Worm (Caenorhabditis elegans): ENCODE results near the gene T21D12.7.

The T21D12.7 gene

ce11 chrIV:291356-291755 lies at the start of gene T21D12.7:
TSS of gene T21D12.7 (minus strand) at chrIV:291456.
- TF ChIP-seq tbx-11 (GFP tag; IDR thresholded peaks at IDR 0.05) (no peak), ets-7 (tag; optimal IDR thresholded peaks at IDR 0.05) (no peak), tra-4 (tag; optimal IDR thresholded peaks at IDR 0.05) (no peak), hmg-4 (GFP tag; optimal IDR thresholded peaks at IDR 0.05) (no peak), ama-1 (optimal IDR thresholded peaks at IDR 0.05) (no peak), ceh-36 (tag; optimal IDR thresholded peaks at IDR 0.05) (no peak), flt-1 (GFP tag; IDR thresholded peaks at IDR 0.05) (no peak), ceh-13 (GFP tag; optimal IDR thresholded peaks at IDR 0.05) (no peak), scrt-1 (GFP tag; IDR thresholded peaks at IDR 0.05) (no peak)

ce11 chrIV:339508-339907 lies 48.3 kb upstream of the T21D12.7 start, which contains the start of gene cdh-8:
TSS of gene cdh-8 (plus strand) at chrIV:339808.
- TF ChIP-seq ceh-36 (tag; optimal IDR thresholded peaks at IDR 0.05) (no peak), scrt-1 (GFP tag; IDR thresholded peaks at IDR 0.05) (no peak), hnd-1 (tag; optimal IDR thresholded peaks at IDR 0.05) (no peak), hmg-4 (GFP tag; optimal IDR thresholded peaks at IDR 0.05) (no peak), pes-1 (GFP tag; IDR thresholded peaks at IDR 0.05) (no peak), sea-1 (GFP tag; conservative IDR thresholded peaks at IDR 0.05) (no peak)

- no peak for TF ChIP-seq pes-1 (GFP tag; IDR thresholded peaks at IDR 0.05)
- TF ChIP-seq hmg-4 (GFP tag; optimal IDR thresholded peaks at IDR 0.05) = no peak
- TF ChIP-seq ama-1 (optimal IDR thresholded peaks at IDR 0.05) = no peak
- no peak for TF ChIP-seq tbx-11 (GFP tag; IDR thresholded peaks at IDR 0.05)
- TF ChIP-seq sea-1 (GFP tag; conservative IDR thresholded peaks at IDR 0.05) = no peak
- TF ChIP-seq B0310.2 (tag; optimal IDR thresholded peaks at IDR 0.05) = no peak
- no peak for TF ChIP-seq tra-4 (tag; optimal IDR thresholded peaks at IDR 0.05)
- TF ChIP-seq hnd-1 (tag; optimal IDR thresholded peaks at IDR 0.05) = no peak
- no peak for TF ChIP-seq F13C5.2 (tag; optimal IDR thresholded peaks at IDR 0.05)
- TF ChIP-seq ceh-36 (tag; optimal IDR thresholded peaks at IDR 0.05) = no peak
- TF ChIP-seq ceh-13 (GFP tag; optimal IDR thresholded peaks at IDR 0.05) = no peak
- no peak for TF ChIP-seq scrt-1 (GFP tag; IDR thresholded peaks at IDR 0.05)
- no peak for TF ChIP-seq ets-7 (tag; optimal IDR thresholded peaks at IDR 0.05)
- no peak for TF ChIP-seq flt-1 (GFP tag; IDR thresholded peaks at IDR 0.05)
- TF ChIP-seq aly-1 (tag; optimal IDR thresholded peaks at IDR 0.05) = no peak
- no peak for TF ChIP-seq hmbx-1 (tag; optimal IDR thresholded peaks at IDR 0.05)
- TF ChIP-seq tbx-37 (GFP tag; conservative IDR thresholded peaks at IDR 0.05) = no peak
These were observed 47.1 kb upstream of the T21D12.7 start for ce11 chrIV:338192-338831.

ce11 chrIV:337128-337646 lies 45.9 kb upstream of the T21D12.7 start, which contains the start of gene pxmp-4:
TSS of gene pxmp-4 (minus strand) at chrIV:337178.
- TF ChIP-seq tbx-37 (GFP tag; conservative IDR thresholded peaks at IDR 0.05) (no peak), F13C5.2 (tag; optimal IDR thresholded peaks at IDR 0.05) (no peak), scrt-1 (GFP tag; IDR thresholded peaks at IDR 0.05) (no peak), ceh-13 (GFP tag; optimal IDR thresholded peaks at IDR 0.05) (no peak), hmg-4 (GFP tag; optimal IDR thresholded peaks at IDR 0.05) (no peak), tra-4 (tag; optimal IDR thresholded peaks at IDR 0.05) (no peak), flt-1 (GFP tag; IDR thresholded peaks at IDR 0.05) (no peak), hnd-1 (tag; optimal IDR thresholded peaks at IDR 0.05) (no peak), ceh-36 (tag; optimal IDR thresholded peaks at IDR 0.05) (no peak), ets-7 (tag; optimal IDR thresholded peaks at IDR 0.05) (no peak), tbx-11 (GFP tag; IDR thresholded peaks at IDR 0.05) (no peak), B0310.2 (tag; optimal IDR thresholded peaks at IDR 0.05) (no peak), ama-1 (optimal IDR thresholded peaks at IDR 0.05) (no peak), hmbx-1 (tag; optimal IDR thresholded peaks at IDR 0.05) (no peak), pes-1 (GFP tag; IDR thresholded peaks at IDR 0.05) (no peak), sea-1 (GFP tag; conservative IDR thresholded peaks at IDR 0.05) (no peak)

- TF ChIP-seq hmg-4 (GFP tag; optimal IDR thresholded peaks at IDR 0.05) (no peak), hmbx-1 (tag; optimal IDR thresholded peaks at IDR 0.05) (no peak), tra-4 (tag; optimal IDR thresholded peaks at IDR 0.05) (no peak), ama-1 (optimal IDR thresholded peaks at IDR 0.05) (no peak), tbx-37 (GFP tag; conservative IDR thresholded peaks at IDR 0.05) (no peak), hnd-1 (tag; optimal IDR thresholded peaks at IDR 0.05) (no peak), tbx-11 (GFP tag; IDR thresholded peaks at IDR 0.05) (no peak), F13C5.2 (tag; optimal IDR thresholded peaks at IDR 0.05) (no peak), pes-1 (GFP tag; IDR thresholded peaks at IDR 0.05) (no peak)
These were observed 39.3 kb upstream of the T21D12.7 start, which contains the start of gene F18F11.4 for ce11 chrIV:330523-330922. TSS of gene F18F11.4 (plus strand) at chrIV:330823.

- no peak for TF ChIP-seq ama-1 (optimal IDR thresholded peaks at IDR 0.05)
- no peak for TF ChIP-seq sea-1 (GFP tag; conservative IDR thresholded peaks at IDR 0.05)
- no peak for TF ChIP-seq pes-1 (GFP tag; IDR thresholded peaks at IDR 0.05)
- no peak for TF ChIP-seq tbx-37 (GFP tag; conservative IDR thresholded peaks at IDR 0.05)
- no peak for TF ChIP-seq ets-7 (tag; optimal IDR thresholded peaks at IDR 0.05)
- no peak for TF ChIP-seq tbx-11 (GFP tag; IDR thresholded peaks at IDR 0.05)
- TF ChIP-seq aly-1 (tag; optimal IDR thresholded peaks at IDR 0.05) = no peak
- TF ChIP-seq hmg-4 (GFP tag; optimal IDR thresholded peaks at IDR 0.05) = no peak
- TF ChIP-seq flt-1 (GFP tag; IDR thresholded peaks at IDR 0.05) = no peak
- TF ChIP-seq scrt-1 (GFP tag; IDR thresholded peaks at IDR 0.05) = no peak
- TF ChIP-seq ceh-36 (tag; optimal IDR thresholded peaks at IDR 0.05) = no peak
- TF ChIP-seq F13C5.2 (tag; optimal IDR thresholded peaks at IDR 0.05) = no peak
These were observed 35.4 kb upstream of the T21D12.7 start, which contains the start of gene col-101 for ce11 chrIV:326564-327070. TSS of gene col-101 (minus strand) at chrIV:327020.

ce11 chrIV:325640-326039 lies 34.4 kb upstream of the T21D12.7 start:
- TF ChIP-seq F13C5.2 (tag; optimal IDR thresholded peaks at IDR 0.05) (no peak), sea-1 (GFP tag; conservative IDR thresholded peaks at IDR 0.05) (no peak), B0310.2 (tag; optimal IDR thresholded peaks at IDR 0.05) (no peak), ceh-36 (tag; optimal IDR thresholded peaks at IDR 0.05) (no peak), tra-4 (tag; optimal IDR thresholded peaks at IDR 0.05) (no peak), aly-1 (tag; optimal IDR thresholded peaks at IDR 0.05) (no peak), pes-1 (GFP tag; IDR thresholded peaks at IDR 0.05) (no peak), flt-1 (GFP tag; IDR thresholded peaks at IDR 0.05) (no peak), ets-7 (tag; optimal IDR thresholded peaks at IDR 0.05) (no peak), ceh-13 (GFP tag; optimal IDR thresholded peaks at IDR 0.05) (no peak), hmg-4 (GFP tag; optimal IDR thresholded peaks at IDR 0.05) (no peak), hmbx-1 (tag; optimal IDR thresholded peaks at IDR 0.05) (no peak)

Data from whole organism, early embryonic.